Worm (Caenorhabditis elegans) whole organism, late embryonic: ENCODE data around the gene fbxb-92.
"Not testable (repeated sequence)": the region's sequence is repeated elsewhere in the genome, so short reads cannot be mapped to it uniquely, and the experiment has no call there.

Experiments used
- C08G9.2 ChIP-seq: sonication (generic microtip); optimal IDR thresholded peaks from 2 replicates; lab custom pipeline; 2016; ENCODE audit warnings: mild to moderate bottlenecking, missing genetic modification characterization, moderate library complexity, missing compliant biosample characterization
- K09A11.1 ChIP-seq: sonication (generic microtip); optimal IDR thresholded peaks from 2 replicates; lab custom pipeline; 2017; ENCODE audit warnings: antibody characterized with exemption, mild to moderate bottlenecking, missing genetic modification characterization, missing compliant biosample characterization; ENCODE audit not compliant: insufficient read depth
- ceh-14 ChIP-seq: sonication (generic microtip); optimal IDR thresholded peaks from 2 replicates; lab custom pipeline; 2016; ENCODE audit warnings: missing genotype, missing genetic modification characterization, missing compliant biosample characterization
- ceh-22 ChIP-seq: sonication (generic microtip); optimal IDR thresholded peaks from 2 replicates; lab custom pipeline; 2017; ENCODE audit warnings: missing biosample characterization, missing genetic modification characterization
- ceh-24 ChIP-seq: sonication (generic microtip); optimal IDR thresholded peaks from 2 replicates; lab custom pipeline; 2016; ENCODE audit warnings: mild to moderate bottlenecking, missing genetic modification characterization, missing compliant biosample characterization
- ceh-30 ChIP-seq: fragments of 150-350 bp; optimal IDR thresholded peaks from 2 replicates; lab custom pipeline; 2014; ENCODE audit warnings: missing biosample characterization, missing genetic modification characterization
- ceh-34 ChIP-seq: sonication (generic microtip); optimal IDR thresholded peaks from 2 replicates; lab custom pipeline; 2016; ENCODE audit warnings: mild to moderate bottlenecking, missing genetic modification characterization, missing compliant biosample characterization
- ceh-45 ChIP-seq: fragments of 200-800 bp; sonication (Bioruptor generic); IDR thresholded peaks from 2 replicates; pipeline ENCODE4 v1.3.6; 2022; ENCODE audit warnings: missing genetic modification reagents, missing genetic modification characterization, missing compliant biosample characterization
- ceh-48 ChIP-seq: sonication (generic microtip); optimal IDR thresholded peaks from 2 replicates; lab custom pipeline; 2016; ENCODE audit warnings: missing genetic modification characterization, inconsistent platforms, missing compliant biosample characterization
- elt-2 ChIP-seq: sonication (generic microtip); optimal IDR thresholded peaks from 2 replicates; lab custom pipeline; 2016; ENCODE audit warnings: missing genetic modification reagents, missing genetic modification characterization, missing compliant biosample characterization
- eyg-1 ChIP-seq: sonication (generic microtip); optimal IDR thresholded peaks from 2 replicates; lab custom pipeline; 2016; ENCODE audit warnings: missing genotype, missing genetic modification characterization, missing compliant biosample characterization
- fax-1 ChIP-seq: sonication (generic microtip); optimal IDR thresholded peaks from 2 replicates; lab custom pipeline; 2016; ENCODE audit warnings: missing genotype, missing genetic modification characterization, missing compliant biosample characterization
- fkh-10 ChIP-seq: fragments of 150-350 bp; optimal IDR thresholded peaks from 2 replicates; lab custom pipeline; 2014; ENCODE audit warnings: missing biosample characterization, missing genetic modification reagents, missing genetic modification characterization
- hlh-15 ChIP-seq: sonication (generic microtip); optimal IDR thresholded peaks from 2 replicates; lab custom pipeline; 2016; ENCODE audit warnings: missing genetic modification characterization, missing compliant biosample characterization
- hlh-30 ChIP-seq: sonication (generic microtip); optimal IDR thresholded peaks from 2 replicates; lab custom pipeline; 2017; ENCODE audit warnings: antibody characterized with exemption, missing genetic modification characterization, missing compliant biosample characterization; ENCODE audit not compliant: insufficient read depth
- hlh-6 ChIP-seq: sonication (generic microtip); optimal IDR thresholded peaks from 2 replicates; lab custom pipeline; 2016; ENCODE audit warnings: missing genotype, missing genetic modification characterization, missing compliant biosample characterization
- hlh-8 ChIP-seq: sonication (generic microtip); optimal IDR thresholded peaks from 2 replicates; lab custom pipeline; 2016; ENCODE audit warnings: missing genotype, missing genetic modification characterization, missing compliant biosample characterization
- lin-11 ChIP-seq: fragments of 200-800 bp; sonication (Bioruptor generic); optimal IDR thresholded peaks from 2 replicates; lab custom pipeline; 2018; ENCODE audit warnings: mild to moderate bottlenecking, missing genetic modification characterization, missing compliant biosample characterization
- madf-2 ChIP-seq: sonication (generic microtip); optimal IDR thresholded peaks from 2 replicates; lab custom pipeline; 2017; ENCODE audit warnings: missing genetic modification characterization, missing compliant biosample characterization
- nfya-1 ChIP-seq: sonication (generic microtip); optimal IDR thresholded peaks from 2 replicates; lab custom pipeline; 2017; ENCODE audit warnings: missing genetic modification characterization, mild to moderate bottlenecking, missing compliant biosample characterization, antibody characterized with exemption, moderate library complexity
- nhr-11 ChIP-seq: fragments of 150-350 bp; optimal IDR thresholded peaks from 2 replicates; lab custom pipeline; 2014; ENCODE audit warnings: missing biosample characterization, missing genetic modification characterization
- nhr-232 ChIP-seq: sonication (generic microtip); optimal IDR thresholded peaks from 2 replicates; lab custom pipeline; 2016; ENCODE audit warnings: missing genetic modification characterization, missing compliant biosample characterization
- odd-2 ChIP-seq: sonication (generic microtip); optimal IDR thresholded peaks from 2 replicates; lab custom pipeline; 2017; ENCODE audit warnings: antibody characterized with exemption, mild to moderate bottlenecking, missing genetic modification characterization, missing compliant biosample characterization
- pag-3 ChIP-seq: sonication (generic microtip); optimal IDR thresholded peaks from 2 replicates; lab custom pipeline; 2016; ENCODE audit warnings: missing compliant biosample characterization, missing genetic modification characterization, borderline replicate concordance
- pat-9 ChIP-seq: fragments of 200-800 bp; sonication (Bioruptor generic); optimal IDR thresholded peaks from 2 replicates; lab custom pipeline; 2018; ENCODE audit warnings: mild to moderate bottlenecking, missing genetic modification characterization, moderate library complexity, missing compliant biosample characterization
- pax-1 ChIP-seq: fragments of 150-350 bp; optimal IDR thresholded peaks from 2 replicates; lab custom pipeline; 2014; ENCODE audit warnings: missing biosample characterization, missing genetic modification characterization
- pha-4 ChIP-seq: fragments of 150-350 bp; optimal IDR thresholded peaks from 2 replicates; lab custom pipeline; 2018; ENCODE audit warnings: missing biosample characterization, missing genetic modification reagents, missing genetic modification characterization
- rnt-1 ChIP-seq: sonication (generic microtip); optimal IDR thresholded peaks from 2 replicates; lab custom pipeline; 2016; ENCODE audit warnings: missing genetic modification characterization, missing compliant biosample characterization
- sdc-2 ChIP-seq: sonication (generic microtip); optimal IDR thresholded peaks from 2 replicates; lab custom pipeline; 2016; ENCODE audit warnings: missing genotype, missing genetic modification characterization, missing compliant biosample characterization
- sox-2 ChIP-seq: fragments of 200-800 bp; sonication (Bioruptor generic); IDR thresholded peaks from 2 replicates; pipeline ENCODE4 v1.3.6; 2022; ENCODE audit warnings: missing genetic modification reagents, missing genetic modification characterization, missing compliant biosample characterization
- ttx-3 ChIP-seq: sonication (generic microtip); optimal IDR thresholded peaks from 2 replicates; lab custom pipeline; 2016; ENCODE audit warnings: missing genetic modification reagents, missing genetic modification characterization, missing compliant biosample characterization
- unc-3 ChIP-seq, 2 experiments: fragments of 200-800 bp in 1 of 2; sonication (Bioruptor generic) in 1 of 2; sonication (generic microtip) in 1 of 2; conservative IDR thresholded peaks in 1 of 2; optimal IDR thresholded peaks in 1 of 2; 2 replicates each; pipeline versions ENCODE4 v1.3.6 to Lab custom; 2016 to 2022; ENCODE audit warnings: missing compliant biosample characterization in 2 of 2, missing genetic modification characterization in 2 of 2, missing genetic modification reagents in 1 of 2
- unc-42 ChIP-seq: sonication (generic microtip); optimal IDR thresholded peaks from 2 replicates; lab custom pipeline; 2016; ENCODE audit warnings: missing genotype, missing genetic modification characterization, missing compliant biosample characterization
- unc-55 ChIP-seq: sonication (generic microtip); optimal IDR thresholded peaks from 2 replicates; lab custom pipeline; 2017; ENCODE audit warnings: missing biosample characterization, missing genetic modification reagents, missing genetic modification characterization
- unc-86 ChIP-seq: sonication (generic microtip); optimal IDR thresholded peaks from 2 replicates; lab custom pipeline; 2016; ENCODE audit warnings: missing genetic modification characterization, missing compliant biosample characterization

The fbxb-92 gene

ce11 chrII:3771640-3772039 lies 24.3 kb upstream of the fbxb-92 start:
- no peak for TF ChIP-seq sox-2
- no peak for TF ChIP-seq madf-2 (tag; lab: Kevin White, UChicago)

ce11 chrII:3764486-3764885 lies 17.2 kb upstream of the fbxb-92 start, which contains the start of gene srx-112:
Gene srx-112 (minus strand): TSS chrII:3764586.
- TF ChIP-seq ceh-48 (tag; lab: Kevin White, UChicago) (no peak), ceh-30 (tag; lab: Kevin White, UChicago) (no peak), hlh-30 (tag; lab: Kevin White, UChicago) (no peak), unc-3 (GFP tag; conservative IDR thresholded peaks at IDR 0.05; lab: Robert Waterston, UW) (no peak), unc-3 (tag; optimal IDR thresholded peaks at IDR 0.05; lab: Kevin White, UChicago) (no peak), hlh-15 (no peak), ceh-34 (tag; lab: Kevin White, UChicago) (no peak)

ce11 chrII:3761599-3761998 lies 14.3 kb upstream of the fbxb-92 start, which contains the start of gene T24E12.6:
Gene T24E12.6 (minus strand): TSS chrII:3761699.
- TF ChIP-seq ceh-24; pha-4 (tag; lab: Kevin White, UChicago); ceh-34 (tag; lab: Kevin White, UChicago): not testable (repeated sequence)

- TF ChIP-seq sox-2: no peak
- no peak for TF ChIP-seq pag-3 (tag; lab: Kevin White, UChicago)
- no peak for TF ChIP-seq unc-55 (GFP tag; lab: Kevin White, UChicago)
- no peak for TF ChIP-seq sdc-2
- no peak for TF ChIP-seq ceh-45
- no peak for TF ChIP-seq ttx-3 (tag; lab: Kevin White, UChicago)
- TF ChIP-seq, all 69 proteins: peak for 0
Observed at ce11 chrII:3759010-3759409, 11.7 kb upstream of the fbxb-92 start, which contains the start of gene T24E12.12. Gene T24E12.12 (plus strand): TSS chrII:3759290.

ce11 chrII:3757499-3757898 lies 10.2 kb upstream of the fbxb-92 start, which contains the start of gene srx-111:
Gene srx-111 (plus strand): TSS chrII:3757799.
- TF ChIP-seq lin-11 (tag; lab: Kevin White, UChicago) (no peak), ceh-14 (no peak), hlh-8 (tag; lab: Kevin White, UChicago) (no peak), nfya-1 (tag; lab: Kevin White, UChicago) (no peak), ceh-22 (no peak), elt-2 (tag; lab: Kevin White, UChicago) (no peak), rnt-1 (tag; lab: Kevin White, UChicago) (no peak), hlh-6 (no peak), fkh-10 (no peak), nhr-11 (tag; lab: Kevin White, UChicago) (no peak), odd-2 (tag; lab: Kevin White, UChicago) (no peak), unc-86 (tag; lab: Kevin White, UChicago) (no peak), nhr-232 (no peak), pax-1 (tag; lab: Kevin White, UChicago) (no peak), fax-1 (tag; lab: Kevin White, UChicago) (no peak), unc-42 (no peak), madf-2 (tag; lab: Kevin White, UChicago) (no peak), pat-9 (tag; lab: Kevin White, UChicago) (no peak), ttx-3 (tag; lab: Kevin White, UChicago) (no peak)

ce11 chrII:3753598-3753997 lies 6.3 kb upstream of the fbxb-92 start, which contains the start of gene rcd-1:
Gene rcd-1 (plus strand): TSS chrII:3753898.
- no peak for TF ChIP-seq rnt-1 (tag; lab: Kevin White, UChicago)
- TF ChIP-seq C08G9.2 (tag; lab: Kevin White, UChicago): no peak
- TF ChIP-seq unc-3 (GFP tag; conservative IDR thresholded peaks at IDR 0.05; lab: Robert Waterston, UW): no peak
- TF ChIP-seq unc-3 (tag; optimal IDR thresholded peaks at IDR 0.05; lab: Kevin White, UChicago): no peak
- TF ChIP-seq sdc-2: no peak
- no peak for TF ChIP-seq eyg-1 (tag; lab: Kevin White, UChicago)
- no peak for TF ChIP-seq K09A11.1 (tag; lab: Kevin White, UChicago)
- no peak for TF ChIP-seq fkh-10
